Fruit fly (Drosophila melanogaster) S2 (cell line): Measurements from ENCODE around the gene sens.

Experiments
- CG8478 ChIP-seq: fragments of >200 bp; optimal IDR thresholded peaks from 2 replicates; lab custom pipeline; 2018
- CTCF ChIP-seq, 2 experiments: fragments of >200 bp; optimal IDR thresholded peaks; 2 replicates each; lab custom pipeline; 2018

sens gene

DNA sequence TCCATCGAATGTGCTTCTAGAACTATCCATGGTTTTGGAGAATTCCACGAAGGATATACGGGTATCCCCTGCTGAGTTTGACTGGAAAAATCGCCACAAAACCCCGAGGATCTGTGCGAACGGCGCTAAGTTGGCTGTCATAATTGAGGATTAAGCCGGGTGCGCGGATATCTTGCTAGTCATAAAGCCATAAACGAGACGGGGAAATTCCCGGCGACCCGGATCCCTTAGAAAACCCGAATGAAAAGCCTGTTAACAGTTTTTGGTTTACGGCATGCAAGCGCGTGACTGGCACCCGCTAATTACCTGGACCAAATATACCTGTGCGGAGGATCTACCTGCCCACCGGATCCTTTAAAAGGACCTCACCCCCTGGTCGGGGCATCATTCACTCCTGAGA is 22.7 kb downstream of the sens start, which contains the start of gene SNCF:
Gene SNCF, plus strand, starts transcription at position 382 of the 400 bp plus-strand sequence.
- TF ChIP-seq CG8478 (lab: Kevin White, UChicago), result no peak
- no peak for TF ChIP-seq CTCF (optimal IDR thresholded peaks at IDR 0.05; lab: Kevin White, UChicago)

dm6 chr3L:13377657-13378056 is 23.3 kb downstream of the sens start, which contains the start of gene CG14111:
Gene CG14111 (plus strand): TSS chr3L:13377957.
- TF ChIP-seq CTCF (optimal IDR thresholded peaks at IDR 0.05; lab: Kevin White, UChicago) (no peak), CG8478 (lab: Kevin White, UChicago) (no peak)

- TF ChIP-seq CG8478 (lab: Kevin White, UChicago) (no peak), CTCF (optimal IDR thresholded peaks at IDR 0.05; lab: Kevin White, UChicago) (no peak)
Measured at dm6 chr3L:13356084-13356693, 44.7 kb downstream of the sens start, which contains the start of gene Nplp2. Gene Nplp2 (plus strand): TSS chr3L:13356376.

DNA sequence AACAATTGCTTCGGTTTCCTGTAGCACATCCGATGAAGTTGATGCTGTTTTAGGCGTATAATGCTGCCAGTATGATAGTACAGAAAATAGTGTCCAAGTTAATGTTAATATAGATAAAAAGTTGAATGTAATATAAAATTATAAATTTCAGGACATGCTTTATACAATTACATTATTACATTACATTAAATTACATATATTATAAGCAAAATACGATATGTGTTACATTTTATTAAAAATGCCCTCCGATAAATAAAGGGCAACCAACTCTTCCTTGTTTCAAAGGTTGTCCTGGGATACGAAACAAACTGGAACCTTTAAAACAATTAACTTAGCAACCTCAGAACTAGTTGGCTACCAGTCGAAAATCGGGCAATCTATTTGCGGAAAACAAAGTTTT is 52.2 kb downstream of the sens start, which contains the start of gene CG17687:
Gene CG17687, plus strand, starts transcription at position 301 of the 400 bp plus-strand sequence.
- TF ChIP-seq CTCF (optimal IDR thresholded peaks at IDR 0.05; lab: Kevin White, UChicago), result no peak
